Worm (Caenorhabditis elegans): Measurements from ENCODE around the gene F42E11.3.

DNA sequence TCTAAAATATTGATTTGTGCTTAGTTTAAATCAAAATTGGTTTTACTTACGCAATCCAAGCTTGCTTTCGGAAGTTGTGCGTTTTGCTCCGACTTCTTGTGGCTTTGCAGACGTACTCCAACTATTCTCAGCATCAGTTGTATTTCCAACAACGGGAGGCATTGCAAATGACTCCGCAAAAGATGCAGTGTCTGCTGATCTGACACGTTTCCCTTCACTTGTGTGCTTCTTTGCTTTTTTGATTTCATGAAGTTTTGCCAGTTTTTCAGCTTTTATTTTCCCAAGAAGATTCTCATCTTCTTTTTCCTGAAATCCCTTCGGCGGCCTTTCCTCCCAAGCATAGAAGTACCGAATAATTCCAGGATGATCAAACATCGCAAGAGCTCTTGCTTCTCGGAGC lies 36.3 kb upstream of the F42E11.3 start:
- TF ChIP-seq ama-1 (optimal IDR thresholded peaks at IDR 0.05) (no peak), mdl-1 (tag; optimal IDR thresholded peaks at IDR 0.05) (no peak), dmd-4 (tag; optimal IDR thresholded peaks at IDR 0.05) (no peak)
